Fruit fly (Drosophila melanogaster): ENCODE data around the gene CG10301.

DNA sequence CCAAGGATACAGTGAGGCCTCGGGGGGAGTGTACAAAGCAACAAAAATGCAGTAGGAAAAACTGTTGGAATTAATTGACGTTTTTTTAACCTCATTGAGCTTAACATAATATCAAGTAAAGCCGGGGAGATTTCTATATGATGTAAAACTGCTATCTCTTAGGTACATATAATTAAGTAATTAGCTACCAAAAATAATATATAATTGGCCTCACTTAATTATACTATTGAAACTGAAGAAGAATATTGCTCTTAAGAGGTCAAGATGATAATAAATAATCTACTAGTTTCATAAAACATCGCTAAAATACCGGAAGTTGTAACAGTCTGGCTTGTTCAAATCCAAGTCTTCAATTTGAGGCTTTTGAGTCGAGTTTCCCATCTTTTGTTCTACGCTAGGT is 42.5 kb upstream of the CG10301 start:
- TF ChIP-seq jim (GFP tag; optimal IDR thresholded peaks at IDR 0.05) = no peak
- no peak for TF ChIP-seq pan (optimal IDR thresholded peaks at IDR 0.05)
- no peak for TF ChIP-seq br (GFP tag; optimal IDR thresholded peaks at IDR 0.05)
- no peak for TF ChIP-seq Jra (GFP tag; optimal IDR thresholded peaks at IDR 0.05)
- no peak for TF ChIP-seq ey (GFP tag; optimal IDR thresholded peaks at IDR 0.05)
- TF ChIP-seq h (GFP tag; optimal IDR thresholded peaks at IDR 0.05) = no peak
- TF ChIP-seq psq (GFP tag; optimal IDR thresholded peaks at IDR 0.05) = no peak
- no peak for TF ChIP-seq dmrt93B (GFP tag; optimal IDR thresholded peaks at IDR 0.05)
- TF ChIP-seq rgr (GFP tag; optimal IDR thresholded peaks at IDR 0.05) = no peak
- no peak for TF ChIP-seq GATAd (GFP tag; optimal IDR thresholded peaks at IDR 0.05)
- no peak for TF ChIP-seq Dfd (GFP tag; optimal IDR thresholded peaks at IDR 0.05)
